Worm (Caenorhabditis elegans) whole organism, late embryonic: ENCODE measurements around the gene ugt-14.

Experiments used
- C38D4.7 ChIP-seq: fragments of 200-800 bp; sonication (Bioruptor generic); optimal IDR thresholded peaks from 2 replicates; lab custom pipeline; 2018; ENCODE audit warnings: mild to moderate bottlenecking, missing genetic modification characterization, moderate library complexity, missing compliant biosample characterization
- F13H6.1 ChIP-seq: sonication (generic microtip); optimal IDR thresholded peaks from 2 replicates; lab custom pipeline; 2016; ENCODE audit warnings: missing genetic modification characterization, missing compliant biosample characterization
- K02D7.2 ChIP-seq: sonication (generic microtip); optimal IDR thresholded peaks from 2 replicates; lab custom pipeline; 2017; ENCODE audit warnings: mild to moderate bottlenecking, missing genetic modification characterization, missing compliant biosample characterization
- K09A11.1 ChIP-seq: sonication (generic microtip); optimal IDR thresholded peaks from 2 replicates; lab custom pipeline; 2017; ENCODE audit warnings: antibody characterized with exemption, mild to moderate bottlenecking, missing genetic modification characterization, missing compliant biosample characterization; ENCODE audit not compliant: insufficient read depth
- Y22D7AL.16 ChIP-seq: sonication (generic microtip); optimal IDR thresholded peaks from 2 replicates; lab custom pipeline; 2016; ENCODE audit warnings: missing genetic modification characterization, missing compliant biosample characterization
- ceh-18 ChIP-seq: sonication (generic microtip); optimal IDR thresholded peaks from 2 replicates; lab custom pipeline; 2016; ENCODE audit warnings: missing genetic modification characterization, missing compliant biosample characterization
- ceh-2 ChIP-seq: sonication (generic microtip); optimal IDR thresholded peaks from 2 replicates; lab custom pipeline; 2016; ENCODE audit warnings: missing genotype, missing genetic modification characterization, missing compliant biosample characterization
- ceh-24 ChIP-seq: sonication (generic microtip); optimal IDR thresholded peaks from 2 replicates; lab custom pipeline; 2016; ENCODE audit warnings: mild to moderate bottlenecking, missing genetic modification characterization, missing compliant biosample characterization
- ceh-31 ChIP-seq: sonication (generic microtip); optimal IDR thresholded peaks from 2 replicates; lab custom pipeline; 2016; ENCODE audit warnings: missing genetic modification characterization, missing compliant biosample characterization
- ceh-34 ChIP-seq: sonication (generic microtip); optimal IDR thresholded peaks from 2 replicates; lab custom pipeline; 2016; ENCODE audit warnings: mild to moderate bottlenecking, missing genetic modification characterization, missing compliant biosample characterization
- ceh-45 ChIP-seq: fragments of 200-800 bp; sonication (Bioruptor generic); IDR thresholded peaks from 2 replicates; pipeline ENCODE4 v1.3.6; 2022; ENCODE audit warnings: missing genetic modification reagents, missing genetic modification characterization, missing compliant biosample characterization
- ceh-6 ChIP-seq: fragments of 200-800 bp; sonication (Bioruptor generic); optimal IDR thresholded peaks from 2 replicates; lab custom pipeline; 2018; ENCODE audit warnings: mild to moderate bottlenecking, missing genetic modification characterization, missing compliant biosample characterization
- ceh-9 ChIP-seq: sonication (generic microtip); optimal IDR thresholded peaks from 2 replicates; lab custom pipeline; 2016; ENCODE audit warnings: mild to moderate bottlenecking, missing genetic modification characterization, inconsistent platforms, missing compliant biosample characterization
- che-1 ChIP-seq: sonication (generic microtip); optimal IDR thresholded peaks from 2 replicates; lab custom pipeline; 2016; ENCODE audit warnings: mild to moderate bottlenecking, missing genetic modification characterization, missing compliant biosample characterization
- dve-1 ChIP-seq: sonication (generic microtip); optimal IDR thresholded peaks from 2 replicates; lab custom pipeline; 2017; ENCODE audit warnings: antibody characterized with exemption, mild to moderate bottlenecking, missing genetic modification characterization, missing compliant biosample characterization
- elt-2 ChIP-seq: sonication (generic microtip); optimal IDR thresholded peaks from 2 replicates; lab custom pipeline; 2016; ENCODE audit warnings: missing genetic modification reagents, missing genetic modification characterization, missing compliant biosample characterization
- eyg-1 ChIP-seq: sonication (generic microtip); optimal IDR thresholded peaks from 2 replicates; lab custom pipeline; 2016; ENCODE audit warnings: missing genotype, missing genetic modification characterization, missing compliant biosample characterization
- fkh-10 ChIP-seq: fragments of 150-350 bp; optimal IDR thresholded peaks from 2 replicates; lab custom pipeline; 2014; ENCODE audit warnings: missing biosample characterization, missing genetic modification reagents, missing genetic modification characterization
- gmeb-2 ChIP-seq: sonication (generic microtip); optimal IDR thresholded peaks from 2 replicates; lab custom pipeline; 2016; ENCODE audit warnings: missing genetic modification characterization, inconsistent platforms, missing compliant biosample characterization
- hlh-13 ChIP-seq: fragments of 200-800 bp; sonication (Bioruptor generic); optimal IDR thresholded peaks from 2 replicates; lab custom pipeline; 2018; ENCODE audit warnings: mild to moderate bottlenecking, missing genetic modification characterization, missing compliant biosample characterization
- hlh-15 ChIP-seq: sonication (generic microtip); optimal IDR thresholded peaks from 2 replicates; lab custom pipeline; 2016; ENCODE audit warnings: missing genetic modification characterization, missing compliant biosample characterization
- hlh-30 ChIP-seq: sonication (generic microtip); optimal IDR thresholded peaks from 2 replicates; lab custom pipeline; 2017; ENCODE audit warnings: antibody characterized with exemption, missing genetic modification characterization, missing compliant biosample characterization; ENCODE audit not compliant: insufficient read depth
- hlh-8 ChIP-seq: sonication (generic microtip); optimal IDR thresholded peaks from 2 replicates; lab custom pipeline; 2016; ENCODE audit warnings: missing genotype, missing genetic modification characterization, missing compliant biosample characterization
- lim-6 ChIP-seq: sonication (generic microtip); optimal IDR thresholded peaks from 2 replicates; lab custom pipeline; 2016; ENCODE audit warnings: missing genetic modification characterization, missing compliant biosample characterization
- madf-2 ChIP-seq: sonication (generic microtip); optimal IDR thresholded peaks from 2 replicates; lab custom pipeline; 2017; ENCODE audit warnings: missing genetic modification characterization, missing compliant biosample characterization
- mec-3 ChIP-seq: sonication (generic microtip); optimal IDR thresholded peaks from 2 replicates; lab custom pipeline; 2016; ENCODE audit warnings: borderline replicate concordance, missing genetic modification characterization, missing compliant biosample characterization
- nhr-11 ChIP-seq: fragments of 150-350 bp; optimal IDR thresholded peaks from 2 replicates; lab custom pipeline; 2014; ENCODE audit warnings: missing biosample characterization, missing genetic modification characterization
- nhr-232 ChIP-seq: sonication (generic microtip); optimal IDR thresholded peaks from 2 replicates; lab custom pipeline; 2016; ENCODE audit warnings: missing genetic modification characterization, missing compliant biosample characterization
- npax-4 ChIP-seq: sonication (generic microtip); optimal IDR thresholded peaks from 2 replicates; lab custom pipeline; 2016; ENCODE audit warnings: missing genetic modification characterization, missing compliant biosample characterization
- ref-2 ChIP-seq: sonication (generic microtip); optimal IDR thresholded peaks from 2 replicates; lab custom pipeline; 2016; ENCODE audit warnings: missing genetic modification characterization, missing compliant biosample characterization
- sdc-2 ChIP-seq: sonication (generic microtip); optimal IDR thresholded peaks from 2 replicates; lab custom pipeline; 2016; ENCODE audit warnings: missing genotype, missing genetic modification characterization, missing compliant biosample characterization
- sox-2 ChIP-seq: fragments of 200-800 bp; sonication (Bioruptor generic); IDR thresholded peaks from 2 replicates; pipeline ENCODE4 v1.3.6; 2022; ENCODE audit warnings: missing genetic modification reagents, missing genetic modification characterization, missing compliant biosample characterization
- tbx-2 ChIP-seq: sonication (generic microtip); optimal IDR thresholded peaks from 2 replicates; lab custom pipeline; 2016; ENCODE audit warnings: missing genetic modification characterization, missing compliant biosample characterization
- ttx-3 ChIP-seq: sonication (generic microtip); optimal IDR thresholded peaks from 2 replicates; lab custom pipeline; 2016; ENCODE audit warnings: missing genetic modification reagents, missing genetic modification characterization, missing compliant biosample characterization
- unc-3 ChIP-seq, 2 experiments: fragments of 200-800 bp in 1 of 2; sonication (Bioruptor generic) in 1 of 2; sonication (generic microtip) in 1 of 2; conservative IDR thresholded peaks in 1 of 2; optimal IDR thresholded peaks in 1 of 2; 2 replicates each; pipeline versions ENCODE4 v1.3.6 to Lab custom; 2016 to 2022; ENCODE audit warnings: missing compliant biosample characterization in 2 of 2, missing genetic modification characterization in 2 of 2, missing genetic modification reagents in 1 of 2
- zip-5 ChIP-seq: sonication (generic microtip); optimal IDR thresholded peaks from 2 replicates; lab custom pipeline; 2016; ENCODE audit warnings: missing genetic modification characterization, missing compliant biosample characterization
- ztf-16 ChIP-seq: sonication (generic microtip); optimal IDR thresholded peaks from 2 replicates; lab custom pipeline; 2017; ENCODE audit warnings: missing genetic modification characterization, missing compliant biosample characterization

ugt-14 gene

DNA sequence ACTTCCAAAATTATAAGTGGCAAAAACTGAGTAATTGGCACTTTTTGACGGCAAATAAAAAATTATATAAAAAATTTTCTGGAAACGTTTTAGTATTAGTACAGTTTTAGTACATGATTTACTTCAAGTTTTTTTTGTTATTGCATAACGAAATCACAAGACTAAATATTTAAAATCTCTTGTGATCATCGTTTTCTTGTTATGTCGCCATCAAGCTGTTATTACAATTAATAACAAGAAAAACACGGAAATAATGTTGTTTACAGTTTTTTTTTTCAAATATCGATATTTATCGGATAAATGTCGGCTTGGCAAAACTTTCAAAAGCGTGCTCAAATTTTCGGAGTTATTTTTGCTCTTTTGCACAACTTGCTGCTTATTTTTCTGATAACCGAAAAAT, 42.6 kb downstream of the ugt-14 start, which contains the start of gene str-209:
Gene str-209, plus strand, starts transcription at position 301 of the 400 bp plus-strand sequence.
- TF ChIP-seq hlh-30 (no peak), gmeb-2 (tag; lab: Kevin White, UChicago) (no peak), Y22D7AL.16 (tag; lab: Kevin White, UChicago) (no peak), sdc-2 (tag; lab: Kevin White, UChicago) (no peak), F13H6.1 (no peak), hlh-8 (tag; lab: Kevin White, UChicago) (no peak), ceh-18 (no peak), unc-3 (GFP tag; conservative IDR thresholded peaks at IDR 0.05; lab: Robert Waterston, UW) (no peak), unc-3 (tag; optimal IDR thresholded peaks at IDR 0.05; lab: Kevin White, UChicago) (no peak), ceh-45 (no peak), hlh-15 (no peak), mec-3 (tag; lab: Kevin White, UChicago) (no peak), ttx-3 (tag; lab: Kevin White, UChicago) (no peak), fkh-10 (GFP tag; lab: Kevin White, UChicago) (no peak), che-1 (tag; lab: Kevin White, UChicago) (no peak), ceh-31 (no peak), K02D7.2 (tag; lab: Kevin White, UChicago) (no peak), dve-1 (no peak)

DNA sequence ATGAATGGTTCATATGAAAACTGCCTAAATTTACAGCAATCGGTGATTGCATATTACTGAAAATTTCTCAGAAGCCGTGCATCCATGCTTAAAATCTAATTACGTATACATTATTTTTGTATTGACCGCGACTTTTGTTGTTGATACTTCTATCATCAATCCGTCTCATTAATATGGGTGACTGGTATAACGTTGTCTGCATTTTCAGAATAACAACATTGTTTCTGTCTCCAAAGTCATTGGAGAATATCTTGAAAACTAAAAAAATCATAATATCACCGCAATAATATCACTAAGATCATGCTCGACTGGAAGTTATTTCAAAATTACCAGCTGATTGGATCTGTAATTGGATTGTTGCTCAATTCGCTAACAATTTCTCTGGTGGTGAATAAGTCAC, 45.4 kb downstream of the ugt-14 start, which contains the start of gene str-207:
Gene str-207, plus strand, starts transcription at position 301 of the 400 bp plus-strand sequence.
- TF ChIP-seq elt-2 (no peak), K09A11.1 (tag; lab: Kevin White, UChicago) (no peak), madf-2 (tag; lab: Kevin White, UChicago) (no peak), hlh-13 (GFP tag; lab: Kevin White, UChicago) (no peak), nhr-11 (tag; lab: Kevin White, UChicago) (no peak), ceh-18 (no peak), ceh-6 (GFP tag; lab: Kevin White, UChicago) (no peak), ztf-16 (tag; lab: Kevin White, UChicago) (no peak), ceh-2 (no peak), hlh-30 (no peak), npax-4 (tag; lab: Kevin White, UChicago) (no peak), ceh-45 (no peak), sox-2 (GFP tag; lab: Robert Waterston, UW) (no peak), mec-3 (tag; lab: Kevin White, UChicago) (no peak), lim-6 (no peak), ceh-24 (tag; lab: Kevin White, UChicago) (no peak), nhr-232 (tag; lab: Kevin White, UChicago) (no peak), sdc-2 (tag; lab: Kevin White, UChicago) (no peak), zip-5 (no peak), ceh-34 (tag; lab: Kevin White, UChicago) (no peak)

DNA sequence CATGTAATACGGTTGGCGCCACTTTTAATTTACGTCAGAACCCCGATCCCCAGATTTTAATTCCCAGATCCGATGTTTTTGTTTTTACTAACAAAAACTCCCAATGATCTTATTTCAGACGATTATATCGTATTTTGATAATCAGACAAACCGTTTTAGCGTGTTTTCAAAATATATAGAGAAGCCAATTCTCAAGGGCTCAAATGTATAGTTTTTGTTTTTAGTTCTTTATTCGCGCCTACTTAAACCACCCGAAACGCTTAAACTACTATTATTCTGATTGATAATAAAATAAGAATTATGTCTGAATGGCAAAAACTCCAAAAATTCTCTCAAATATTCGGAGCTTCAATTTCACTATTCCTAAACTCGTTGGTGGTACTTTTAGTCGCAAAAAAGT, 50.5 kb downstream of the ugt-14 start, which contains the start of gene str-208:
Gene str-208, plus strand, starts transcription at position 301 of the 400 bp plus-strand sequence.
- no peak for TF ChIP-seq che-1 (tag; lab: Kevin White, UChicago)
- no peak for TF ChIP-seq hlh-15
- no peak for TF ChIP-seq ceh-9 (tag; lab: Kevin White, UChicago)
- TF ChIP-seq eyg-1 (tag; lab: Kevin White, UChicago), result no peak
- no peak for TF ChIP-seq lim-6
- TF ChIP-seq tbx-2, result no peak
- no peak for TF ChIP-seq fkh-10 (GFP tag; lab: Kevin White, UChicago)
- TF ChIP-seq C38D4.7 (GFP tag; lab: Kevin White, UChicago), result no peak
- no peak for TF ChIP-seq ceh-45
- TF ChIP-seq ref-2 (tag; lab: Kevin White, UChicago), result no peak
- no peak for TF ChIP-seq sox-2 (GFP tag; lab: Robert Waterston, UW)
- TF ChIP-seq sdc-2 (tag; lab: Kevin White, UChicago), result no peak
- TF ChIP-seq ceh-6 (GFP tag; lab: Kevin White, UChicago), result no peak
- no peak for TF ChIP-seq mec-3 (tag; lab: Kevin White, UChicago)
- TF ChIP-seq F13H6.1, result no peak
